Worm (Caenorhabditis elegans) whole organism, late embryonic: ENCODE data around the gene C01G6.9.

Source experiments
- dve-1 ChIP-seq: sonication (generic microtip); optimal IDR thresholded peaks from 2 replicates; lab custom pipeline; 2017; ENCODE audit warnings: antibody characterized with exemption, mild to moderate bottlenecking, missing genetic modification characterization, missing compliant biosample characterization
- lin-11 ChIP-seq: fragments of 200-800 bp; sonication (Bioruptor generic); optimal IDR thresholded peaks from 2 replicates; lab custom pipeline; 2018; ENCODE audit warnings: mild to moderate bottlenecking, missing genetic modification characterization, missing compliant biosample characterization
- ttx-3 ChIP-seq: sonication (generic microtip); optimal IDR thresholded peaks from 2 replicates; lab custom pipeline; 2016; ENCODE audit warnings: missing genetic modification reagents, missing genetic modification characterization, missing compliant biosample characterization

ce11 chrII:9301065-9301464, 5.4 kb upstream of the C01G6.9 start:
- TF ChIP-seq ttx-3 (tag; lab: Kevin White, UChicago) (no peak), dve-1 (no peak), lin-11 (tag; lab: Kevin White, UChicago) (no peak)
